Fruit fly (Drosophila melanogaster): ENCODE data around the gene nero.
A peak's percentile ranks its signal among the peaks of the same experiment; 100 is the strongest.

Gene nero

dm6 chr3R:31696664-31697063, 50.7 kb downstream of the nero start (continued):
- peak; percentile 51 for TF ChIP-seq gem (tag; optimal IDR thresholded peaks at IDR 0.05)
- TF ChIP-seq CG1024 (GFP tag; IDR thresholded peaks at IDR 0.05): no peak
- no peak for TF ChIP-seq fd102C (GFP tag; optimal IDR thresholded peaks at IDR 0.05)
- no peak for TF ChIP-seq D (optimal IDR thresholded peaks at IDR 0.05)
- no peak for TF ChIP-seq D (GFP tag; optimal IDR thresholded peaks at IDR 0.05)
- no peak for TF ChIP-seq CG14441 (GFP tag; IDR thresholded peaks at IDR 0.05)
- TF ChIP-seq Oli (tag; optimal IDR thresholded peaks at IDR 0.05): no peak
- 0 out of 2 replicates have a peak, but pooled peaks have one; percentile 41 for TF ChIP-seq ara (GFP tag; IDR thresholded peaks at IDR 0.05)
- peak; percentile 11 for TF ChIP-seq CG16863 (GFP tag; optimal IDR thresholded peaks at IDR 0.05)
- TF ChIP-seq chn (GFP tag; optimal IDR thresholded peaks at IDR 0.05): peak; percentile 1
- TF ChIP-seq zfh1 (GFP tag; IDR thresholded peaks at IDR 0.05): 0 out of 3 replicates have a peak, but pooled peaks have one; percentile 11
- peak; percentile 93 for TF ChIP-seq sens (GFP tag)
- TF ChIP-seq CG30403 (GFP tag; optimal IDR thresholded peaks at IDR 0.05): peak; percentile 18
- TF ChIP-seq CG6254 (GFP tag; optimal IDR thresholded peaks at IDR 0.05): peak; percentile 6
- TF ChIP-seq CG17829 (tag; optimal IDR thresholded peaks at IDR 0.05): peak; percentile 13
- TF ChIP-seq unpg (GFP tag; optimal IDR thresholded peaks at IDR 0.05): peak; percentile 37
- no peak for TF ChIP-seq gfzf (GFP tag; optimal IDR thresholded peaks at IDR 0.05)
- TF ChIP-seq CG12391 (tag; optimal IDR thresholded peaks at IDR 0.05): peak; percentile 42
- TF ChIP-seq ci (GFP tag; IDR thresholded peaks at IDR 0.05): 0 out of 3 replicates have a peak, but pooled peaks have one; percentile 13
- TF ChIP-seq CG1603 (tag; optimal IDR thresholded peaks at IDR 0.05): peak; percentile 69
- peak; percentile 12 for TF ChIP-seq Atf3 (GFP tag; optimal IDR thresholded peaks at IDR 0.05)
- TF ChIP-seq chif (GFP tag; optimal IDR thresholded peaks at IDR 0.05): peak in 1 of 2 experiments; percentile 26
- peak; percentile 16 for TF ChIP-seq Sox102F (GFP tag; optimal IDR thresholded peaks at IDR 0.05)
- TF ChIP-seq CG8388 (GFP tag; optimal IDR thresholded peaks at IDR 0.05): peak; percentile 24
- peak; percentile 28 for TF ChIP-seq Antp (GFP tag; optimal IDR thresholded peaks at IDR 0.05)
- peak; percentile 18; the same call in 1 of the 3 replicates for TF ChIP-seq CG7357 (GFP tag; IDR thresholded peaks at IDR 0.05)
- TF ChIP-seq CG17361 (GFP tag; IDR thresholded peaks at IDR 0.05): 0 out of 3 replicates have a peak, but pooled peaks have one; percentile 38
- peak; percentile 64 for TF ChIP-seq Xrp1 (GFP tag; IDR thresholded peaks at IDR 0.05)
- no peak for TF ChIP-seq Nf-YC (tag; optimal IDR thresholded peaks at IDR 0.05)
- peak; percentile 18 for TF ChIP-seq grau (tag; optimal IDR thresholded peaks at IDR 0.05)
- TF ChIP-seq az2 (GFP tag; optimal IDR thresholded peaks at IDR 0.05): peak; percentile 22
- TF ChIP-seq Taf1 (GFP tag; IDR thresholded peaks at IDR 0.05): no peak
- TF ChIP-seq Hsf (GFP tag; optimal IDR thresholded peaks at IDR 0.05): peak; percentile 17
- peak; percentile 6 for TF ChIP-seq phol (tag; optimal IDR thresholded peaks at IDR 0.05)
- TF ChIP-seq D19B (GFP tag; optimal IDR thresholded peaks at IDR 0.05): no peak
- TF ChIP-seq CG4730 (GFP tag; IDR thresholded peaks at IDR 0.05): no peak
- no peak for TF ChIP-seq CG1647 (GFP tag; optimal IDR thresholded peaks at IDR 0.05)
- no peak for TF ChIP-seq CG3281 (GFP tag; optimal IDR thresholded peaks at IDR 0.05)
- TF ChIP-seq nmo (GFP tag; optimal IDR thresholded peaks at IDR 0.05): peak; percentile 32
- peak; percentile 33 for TF ChIP-seq CG10979 (tag; optimal IDR thresholded peaks at IDR 0.05)
- peak; percentile 7 for TF ChIP-seq Ssrp (tag; optimal IDR thresholded peaks at IDR 0.05)
- TF ChIP-seq CG2202 (tag; optimal IDR thresholded peaks at IDR 0.05): peak; percentile 15
- TF ChIP-seq CG2712 (tag; optimal IDR thresholded peaks at IDR 0.05): peak; percentile 59
- peak; percentile 75 for TF ChIP-seq dmrt11E (tag; optimal IDR thresholded peaks at IDR 0.05)
- peak; percentile 22 for TF ChIP-seq Xbp1 (GFP tag; optimal IDR thresholded peaks at IDR 0.05)
- TF ChIP-seq bsh (GFP tag; optimal IDR thresholded peaks at IDR 0.05): peak in 1 of 2 experiments; percentile 69
- TF ChIP-seq CG18262 (tag; optimal IDR thresholded peaks at IDR 0.05): peak; percentile 29
- peak; percentile 54 for TF ChIP-seq Ets65A (GFP tag)
- no peak for TF ChIP-seq HmgZ (tag; optimal IDR thresholded peaks at IDR 0.05)
- TF ChIP-seq CG2120 (GFP tag; optimal IDR thresholded peaks at IDR 0.05): no peak
- TF ChIP-seq Blimp-1 (GFP tag; optimal IDR thresholded peaks at IDR 0.05): peak; percentile 23
